Fruit fly (Drosophila melanogaster) whole organism, embryonic: ENCODE data around the gene Idh3a.

ENCODE experiments used
- ATbp ChIP-seq: fragments of 200-800 bp; sonication (Bioruptor generic); optimal IDR thresholded peaks from 2 replicates; lab custom pipeline; 2017; ENCODE audit warnings: missing biosample characterization, mild to moderate bottlenecking, missing genetic modification characterization, missing genetic modification reagents
- Antp ChIP-seq: fragments of 200-800 bp; sonication (Bioruptor generic); optimal IDR thresholded peaks from 3 replicates; lab custom pipeline; 2016; ENCODE audit warnings: missing biosample characterization, missing genetic modification characterization
- Awh ChIP-seq: fragments of 200-800 bp; sonication (Bioruptor generic); IDR thresholded peaks from 2 replicates; pipeline ENCODE4, ENCODE4 v1.3.6; 2022; ENCODE audit warnings: missing biosample characterization, missing genetic modification characterization
- CG12659 ChIP-seq: fragments of 200-800 bp; sonication (Bioruptor generic); optimal IDR thresholded peaks from 3 replicates; lab custom pipeline; 2017; ENCODE audit warnings: mild to moderate bottlenecking, missing biosample characterization, missing genetic modification reagents, missing genetic modification characterization
- CG13775 ChIP-seq: fragments of 200-800 bp; sonication (Bioruptor generic); optimal IDR thresholded peaks from 3 replicates; lab custom pipeline; 2017; ENCODE audit warnings: missing biosample characterization, mild to moderate bottlenecking, missing genetic modification characterization
- CG15514 ChIP-seq: fragments of 200-800 bp; sonication (Bioruptor generic); optimal IDR thresholded peaks from 3 replicates; lab custom pipeline; 2017; ENCODE audit warnings: missing biosample characterization, missing genetic modification characterization, mild to moderate bottlenecking, moderate library complexity, missing genetic modification reagents
- CG16863 ChIP-seq: fragments of 200-800 bp; sonication (Bioruptor generic); optimal IDR thresholded peaks from 3 replicates; lab custom pipeline; 2016; ENCODE audit warnings: missing biosample characterization, missing genetic modification characterization
- CG17359 ChIP-seq: fragments of 200-800 bp; sonication (Bioruptor generic); optimal IDR thresholded peaks from 3 replicates; lab custom pipeline; 2018; ENCODE audit warnings: missing biosample characterization, mild to moderate bottlenecking, missing genetic modification characterization, moderate library complexity
- CG17385 ChIP-seq: fragments of 200-800 bp; sonication (Bioruptor generic); optimal IDR thresholded peaks from 3 replicates; lab custom pipeline; 2018; ENCODE audit warnings: missing biosample characterization, mild to moderate bottlenecking, missing genetic modification characterization
- CG2120 ChIP-seq: fragments of 200-800 bp; sonication (Bioruptor generic); optimal IDR thresholded peaks from 3 replicates; lab custom pipeline; 2016; ENCODE audit warnings: missing biosample characterization, missing genetic modification characterization
- CG32532 ChIP-seq: fragments of 200-800 bp; sonication (Bioruptor generic); IDR thresholded peaks from 2 replicates; pipeline ENCODE4 v1.3.6; 2022; ENCODE audit warnings: missing biosample characterization, missing genetic modification characterization
- Dad ChIP-seq: fragments of 200-800 bp; sonication (Bioruptor generic); optimal IDR thresholded peaks from 3 replicates; lab custom pipeline; 2016; ENCODE audit warnings: missing biosample characterization, missing genetic modification characterization
- Dbx ChIP-seq: fragments of 200-800 bp; sonication (Bioruptor generic); IDR thresholded peaks from 3 replicates; pipeline ENCODE4 v1.3.6; 2022; ENCODE audit warnings: missing biosample characterization, missing genetic modification characterization
- Drgx ChIP-seq: fragments of 200-800 bp; sonication (Bioruptor generic); IDR thresholded peaks from 2 replicates; pipeline ENCODE4 v1.3.6; 2022; ENCODE audit warnings: missing biosample characterization, missing genetic modification characterization
- E2f2 ChIP-seq: fragments of 200-800 bp; sonication (Bioruptor generic); IDR thresholded peaks from 2 replicates; pipeline ENCODE4 v1.3.6; 2022; ENCODE audit warnings: missing biosample characterization, missing genetic modification characterization
- Ets65A ChIP-seq: fragments of 200-800 bp; sonication (Bioruptor generic); peaks from one replicate; lab custom pipeline; 2016; ENCODE audit warnings: missing biosample characterization, missing genetic modification characterization
- Ets97D ChIP-seq: fragments of 200-800 bp; sonication (Bioruptor generic); optimal IDR thresholded peaks from 3 replicates; lab custom pipeline; 2016; ENCODE audit warnings: missing biosample characterization, missing genetic modification characterization
- Fer1 ChIP-seq: fragments of 200-800 bp; sonication (Bioruptor generic); optimal IDR thresholded peaks from 2 replicates; lab custom pipeline; 2017; ENCODE audit warnings: missing biosample characterization, mild to moderate bottlenecking, missing genetic modification characterization
- H15 ChIP-seq: fragments of 200-800 bp; sonication (Bioruptor generic); IDR thresholded peaks from 3 replicates; pipeline ENCODE4 v1.3.6; 2022; ENCODE audit warnings: missing biosample characterization, missing genetic modification characterization
- Hr51 ChIP-seq, 2 experiments: fragments of 200-800 bp; sonication (Bioruptor generic); optimal IDR thresholded peaks; 2 replicates in 1 of 2; 3 replicates in 1 of 2; lab custom pipeline; 2016 to 2018; ENCODE audit warnings: missing biosample characterization in 2 of 2, missing genetic modification characterization in 2 of 2, mild to moderate bottlenecking in 1 of 2, moderate library complexity in 1 of 2
- MBD-R2 ChIP-seq: fragments of 200-800 bp; sonication (Bioruptor generic); IDR thresholded peaks from 2 replicates; pipeline ENCODE4 v1.3.6; 2022; ENCODE audit warnings: missing biosample characterization, missing genetic modification characterization
- MESR4 ChIP-seq: fragments of 200-800 bp; sonication (Bioruptor generic); optimal IDR thresholded peaks from 2 replicates; lab custom pipeline; 2018; ENCODE audit warnings: missing biosample characterization, mild to moderate bottlenecking, missing genetic modification characterization, moderate library complexity
- Med ChIP-seq: fragments of 200-800 bp; sonication (Bioruptor generic); peaks from one replicate; lab custom pipeline; 2016; ENCODE audit warnings: missing biosample characterization, missing genetic modification characterization, mild to moderate bottlenecking, inconsistent platforms, moderate library complexity
- Pdp1 ChIP-seq, 2 experiments: fragments of 200-800 bp; sonication (Bioruptor generic); optimal IDR thresholded peaks; 3 replicates each; lab custom pipeline; 2016; ENCODE audit warnings: missing biosample characterization in 2 of 2, missing genetic modification characterization in 2 of 2, mild to moderate bottlenecking in 1 of 2, moderate library complexity in 1 of 2
- Rfx ChIP-seq: fragments of 200-800 bp; sonication (Bioruptor generic); IDR thresholded peaks from 2 replicates; pipeline ENCODE4 v1.3.6; 2022; ENCODE audit warnings: missing biosample characterization, missing genetic modification characterization
- Side ChIP-seq: fragments of 200-800 bp; sonication (Bioruptor generic); optimal IDR thresholded peaks from 2 replicates; lab custom pipeline; 2016; ENCODE audit warnings: missing biosample characterization, missing genetic modification characterization
- YL-1 ChIP-seq: fragments of 200-800 bp; sonication (Bioruptor generic); optimal IDR thresholded peaks from 3 replicates; lab custom pipeline; 2017; ENCODE audit warnings: missing biosample characterization, mild to moderate bottlenecking, missing genetic modification characterization
- amos ChIP-seq: fragments of 200-800 bp; sonication (Bioruptor generic); IDR thresholded peaks from 2 replicates; pipeline ENCODE4 v1.3.6; 2022; ENCODE audit warnings: missing biosample characterization, missing genetic modification characterization; ENCODE audit not compliant: partially characterized antibody
- bab2 ChIP-seq: fragments of 200-800 bp; sonication (Bioruptor generic); optimal IDR thresholded peaks from 2 replicates; lab custom pipeline; 2016; ENCODE audit warnings: missing biosample characterization, missing genetic modification characterization
- bbx ChIP-seq: fragments of 200-800 bp; sonication (Bioruptor generic); IDR thresholded peaks from 2 replicates; pipeline ENCODE4 v1.3.6; 2022; ENCODE audit warnings: missing biosample characterization, missing genetic modification characterization; ENCODE audit not compliant: partially characterized antibody
- bcd ChIP-seq: fragments of 200-800 bp; sonication (Bioruptor generic); optimal IDR thresholded peaks from 2 replicates; lab custom pipeline; 2017; ENCODE audit warnings: missing biosample characterization, mild to moderate bottlenecking, missing genetic modification characterization
- btn ChIP-seq: fragments of 200-800 bp; sonication (Bioruptor generic); optimal IDR thresholded peaks from 2 replicates; lab custom pipeline; 2016; ENCODE audit warnings: missing biosample characterization, missing genetic modification characterization
- dimm ChIP-seq: fragments of 200-800 bp; sonication (Bioruptor generic); IDR thresholded peaks from 2 replicates; pipeline ENCODE4 v1.3.6; 2022; ENCODE audit warnings: missing biosample characterization, missing genetic modification characterization
- dm ChIP-seq: fragments of 200-800 bp; sonication (Bioruptor generic); optimal IDR thresholded peaks from 3 replicates; lab custom pipeline; 2016; ENCODE audit warnings: missing biosample characterization, missing genetic modification characterization
- fd64A ChIP-seq: fragments of 200-800 bp; sonication (Bioruptor generic); optimal IDR thresholded peaks from 3 replicates; lab custom pipeline; 2018; ENCODE audit warnings: missing biosample characterization, mild to moderate bottlenecking, missing genetic modification characterization
- her ChIP-seq: fragments of 200-800 bp; sonication (Bioruptor generic); optimal IDR thresholded peaks from 2 replicates; lab custom pipeline; 2016; ENCODE audit warnings: missing biosample characterization, missing genetic modification characterization
- insv ChIP-seq, 2 experiments: fragments of 200-800 bp; sonication (Bioruptor generic); optimal IDR thresholded peaks; 3 replicates each; lab custom pipeline; 2016 to 2018; ENCODE audit warnings: missing biosample characterization in 2 of 2, missing genetic modification characterization in 2 of 2
- kah ChIP-seq: fragments of 200-800 bp; sonication (Bioruptor generic); optimal IDR thresholded peaks from 2 replicates; lab custom pipeline; 2018; ENCODE audit warnings: missing biosample characterization, mild to moderate bottlenecking, missing genetic modification characterization
- nerfin-1 ChIP-seq: fragments of 200-800 bp; sonication (Bioruptor generic); optimal IDR thresholded peaks from 3 replicates; lab custom pipeline; 2019; ENCODE audit warnings: missing biosample characterization, mild to moderate bottlenecking, missing genetic modification characterization, moderate library complexity
- nom ChIP-seq: fragments of 200-800 bp; sonication (Bioruptor generic); optimal IDR thresholded peaks from 2 replicates; lab custom pipeline; 2017; ENCODE audit warnings: missing biosample characterization, missing genetic modification characterization, mild to moderate bottlenecking, moderate library complexity, missing genetic modification reagents
- onecut ChIP-seq: fragments of 200-800 bp; sonication (Bioruptor generic); IDR thresholded peaks from 2 replicates; pipeline ENCODE4 v1.3.6; 2022; ENCODE audit warnings: missing biosample characterization, missing genetic modification characterization
- pzg ChIP-seq: fragments of 200-800 bp; sonication (Bioruptor generic); optimal IDR thresholded peaks from 3 replicates; lab custom pipeline; 2018; ENCODE audit warnings: missing biosample characterization, mild to moderate bottlenecking, missing genetic modification characterization, moderate library complexity
- shn ChIP-seq: fragments of 200-800 bp; sonication (Bioruptor generic); optimal IDR thresholded peaks from 3 replicates; lab custom pipeline; 2016; ENCODE audit warnings: missing biosample characterization, missing genetic modification characterization
- slbo ChIP-seq: fragments of 200-800 bp; sonication (Bioruptor generic); IDR thresholded peaks from 2 replicates; pipeline ENCODE4 v1.3.6; 2022; ENCODE audit warnings: missing biosample characterization, missing genetic modification characterization
- sob ChIP-seq: fragments of 200-800 bp; sonication (Bioruptor generic); IDR thresholded peaks from 2 replicates; pipeline ENCODE4 v1.3.6; 2022; ENCODE audit warnings: missing biosample characterization, missing genetic modification characterization
- sr ChIP-seq: fragments of 200-800 bp; sonication (Bioruptor generic); IDR thresholded peaks from 3 replicates; pipeline ENCODE4 v1.3.6; 2022; ENCODE audit warnings: missing biosample characterization, missing genetic modification characterization
- zen2 ChIP-seq: fragments of 200-800 bp; sonication (Bioruptor generic); IDR thresholded peaks from 3 replicates; pipeline ENCODE4 v1.3.6; 2022; ENCODE audit warnings: missing biosample characterization, missing genetic modification characterization; ENCODE audit not compliant: partially characterized antibody

Idh3a gene

dm6 chrX:19494285-19494684 lies 27.3 kb downstream of the Idh3a start, which contains the start of gene CG12204 (continued):
- TF ChIP-seq ATbp (GFP tag; lab: Kevin White, UChicago) (no peak), Ets97D (peak; percentile 25), Dbx (GFP tag; lab: Robert Waterston, UW) (0 out of 3 replicates have a peak, but pooled peaks have one; percentile 40), sr (GFP tag; lab: Robert Waterston, UW) (no peak), slbo (GFP tag; lab: Robert Waterston, UW) (0 out of 2 replicates have a peak, but pooled peaks have one; percentile 24), YL-1 (GFP tag; lab: Kevin White, UChicago) (peak; percentile 13), nerfin-1 (tag; lab: Kevin White, UChicago) (no peak), CG2120 (peak; percentile 46), CG16863 (GFP tag; lab: Kevin White, UChicago) (peak; percentile 28), shn (no peak), bab2 (GFP tag; lab: Kevin White, UChicago) (peak; percentile 15), CG15514 (no peak), Hr51 (GFP tag; optimal IDR thresholded peaks at IDR 0.05; lab: Kevin White, UChicago) (peak in 1 of 2 experiments; percentile 17), Awh (0 out of 2 replicates have a peak, but pooled peaks have one; percentile 23), CG12659 (GFP tag; lab: Kevin White, UChicago) (peak; percentile 22), Fer1 (GFP tag; lab: Kevin White, UChicago) (peak; percentile 4), Antp (GFP tag; lab: Kevin White, UChicago) (peak; percentile 28), Rfx (GFP tag; lab: Robert Waterston, UW) (peak; percentile 50), sob (0 out of 2 replicates have a peak, but pooled peaks have one; percentile 39), nom (GFP tag; lab: Kevin White, UChicago) (peak; percentile 39), insv (GFP tag; optimal IDR thresholded peaks at IDR 0.05; lab: Kevin White, UChicago) (peak in 1 of 2 experiments; percentile 11), E2f2 (GFP tag; lab: Robert Waterston, UW) (peak; percentile 14; the same call in 1 of the 2 replicates), CG32532 (GFP tag; lab: Robert Waterston, UW) (peak; percentile 52), Dad (GFP tag; lab: Kevin White, UChicago) (peak; percentile 11), kah (GFP tag; lab: Kevin White, UChicago) (no peak), dimm (no peak), CG17385 (GFP tag; lab: Kevin White, UChicago) (peak; percentile 23), MESR4 (GFP tag; lab: Kevin White, UChicago) (peak; percentile 39), H15 (no peak), bbx (GFP tag; lab: Robert Waterston, UW) (peak; percentile 24; the same call in 1 of the 2 replicates), CG17359 (tag; lab: Kevin White, UChicago) (no peak), MBD-R2 (peak; percentile 57), CG13775 (GFP tag; lab: Kevin White, UChicago) (peak; percentile 11), Ets65A (GFP tag; lab: Kevin White, UChicago) (no peak), onecut (GFP tag; lab: Robert Waterston, UW) (peak; percentile 15; the same call in 1 of the 2 replicates), bcd (GFP tag; lab: Kevin White, UChicago) (no peak), zen2 (GFP tag; lab: Robert Waterston, UW) (0 out of 3 replicates have a peak, but pooled peaks have one; percentile 13), Med (GFP tag; lab: Kevin White, UChicago) (peak; percentile 91), dm (peak; percentile 13), Side (GFP tag; lab: Kevin White, UChicago) (peak; percentile 27), amos (peak; percentile 30; the same call in 1 of the 2 replicates), fd64A (no peak), Pdp1 (GFP tag; optimal IDR thresholded peaks at IDR 0.05; lab: Kevin White, UChicago) (peak in 1 of 2 experiments; percentile 1), pzg (peak; percentile 24), her (GFP tag; lab: Kevin White, UChicago) (peak; percentile 34), Drgx (GFP tag; lab: Robert Waterston, UW) (0 out of 2 replicates have a peak, but pooled peaks have one; percentile 28), btn (GFP tag; lab: Kevin White, UChicago) (peak; percentile 19)
